Worm (Caenorhabditis elegans): ENCODE results near the gene H23N18.6.

DNA sequence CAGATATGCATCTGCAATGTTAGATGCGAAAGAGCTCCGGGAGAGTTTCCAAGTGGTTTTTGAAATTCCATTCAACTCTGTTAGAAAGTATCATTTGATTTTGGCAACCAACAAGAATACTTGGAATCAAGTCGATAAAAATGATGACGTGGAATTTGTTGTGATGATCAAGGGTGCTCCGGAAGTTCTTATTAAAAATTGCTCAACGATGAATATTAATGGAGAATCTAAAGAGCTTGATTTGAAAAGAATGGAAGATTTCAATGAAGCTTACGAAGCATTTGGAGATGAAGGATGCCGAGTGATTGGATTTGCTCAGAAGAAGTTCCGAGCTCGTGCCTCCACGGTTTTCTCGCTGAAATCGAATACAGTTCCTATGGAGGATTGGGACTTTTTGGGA, 22.5 kb upstream of the H23N18.6 start:
- no peak for TF ChIP-seq ref-1 (GFP tag; conservative IDR thresholded peaks at IDR 0.05)
- no peak for TF ChIP-seq med-1 (GFP tag; optimal IDR thresholded peaks at IDR 0.05; ENCODE audit: insufficient read depth)
